Worm (Caenorhabditis elegans): ENCODE data around the gene T18D3.6.

ce11 chrX:12472232-12472631 lies 22.5 kb downstream of the T18D3.6 start:
- TF ChIP-seq php-3 (GFP tag; IDR thresholded peaks at IDR 0.05) (no peak), vab-7 (GFP tag; IDR thresholded peaks at IDR 0.05) (no peak), hlh-30 (tag; optimal IDR thresholded peaks at IDR 0.05; ENCODE audit: insufficient read depth) (no peak), skn-1 (tag; optimal IDR thresholded peaks at IDR 0.05) (no peak), mxl-2 (GFP tag; conservative IDR thresholded peaks at IDR 0.05) (no peak), egl-27 (tag; optimal IDR thresholded peaks at IDR 0.05) (no peak), nhr-76 (tag; optimal IDR thresholded peaks at IDR 0.05) (no peak), dpl-1 (GFP tag; optimal IDR thresholded peaks at IDR 0.05) (no peak), aly-2 (tag; optimal IDR thresholded peaks at IDR 0.05) (no peak)

Measured in whole organism, L4 larva.